Fruit fly (Drosophila melanogaster): Measurements from ENCODE around the gene Hsp60A.

The Hsp60A gene

dm6 chrX:11124749-11125508 is 16.6 kb downstream of the Hsp60A start, which contains the start of gene Rpt3 (continued):
- TF ChIP-seq lola (GFP tag; optimal IDR thresholded peaks at IDR 0.05) (peak in 1 of 3 experiments; percentile 11), CG9932 (GFP tag; IDR thresholded peaks at IDR 0.05) (0 out of 2 replicates have a peak, but pooled peaks have one; percentile 18), MESR4 (GFP tag; optimal IDR thresholded peaks at IDR 0.05) (peak; percentile 78), ken (GFP tag; IDR thresholded peaks at IDR 0.05) (no peak), chinmo (GFP tag; IDR thresholded peaks at IDR 0.05; ENCODE audit: partially characterized antibody) (0 out of 4 replicates have a peak, but pooled peaks have one; percentile 33)

DNA sequence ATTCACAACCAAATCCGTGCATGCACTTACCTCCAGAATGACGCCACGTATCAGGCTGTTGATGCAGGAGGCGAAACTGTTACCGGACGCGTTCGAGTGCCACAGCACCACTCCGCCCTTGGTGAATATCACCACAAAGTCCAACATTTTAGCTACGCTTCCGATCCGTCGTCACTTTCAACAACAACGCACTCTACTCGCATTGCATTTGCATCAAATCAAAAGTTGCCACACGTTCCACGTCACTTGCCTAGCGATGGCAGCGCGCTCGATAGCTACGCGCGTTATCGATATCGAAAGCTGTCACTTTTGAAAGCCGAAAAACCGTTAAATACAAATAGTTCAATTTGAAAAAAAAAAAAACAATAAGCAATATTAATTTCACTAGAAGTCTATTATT is 20.5 kb downstream of the Hsp60A start, which contains the start of gene SrpRalpha:
Gene SrpRalpha (minus strand): TSS at position 260 of the 400 bp plus-strand sequence.
- TF ChIP-seq seq (GFP tag; IDR thresholded peaks at IDR 0.05), result no peak
- no peak for TF ChIP-seq CG18011 (GFP tag; optimal IDR thresholded peaks at IDR 0.05)
- no peak for TF ChIP-seq fru (optimal IDR thresholded peaks at IDR 0.05)
- peak; percentile 33; the same call in 1 of the 3 replicates for TF ChIP-seq CG16813 (GFP tag; IDR thresholded peaks at IDR 0.05; ENCODE audit: partially characterized antibody)
- no peak for TF ChIP-seq Doc3 (GFP tag; IDR thresholded peaks at IDR 0.05; ENCODE audit: partially characterized antibody)
- no peak for TF ChIP-seq sens-2 (GFP tag; IDR thresholded peaks at IDR 0.05)
- TF ChIP-seq emc (GFP tag; optimal IDR thresholded peaks at IDR 0.05), result no peak
- no peak for TF ChIP-seq lola (GFP tag; optimal IDR thresholded peaks at IDR 0.05)
- TF ChIP-seq dimm (GFP tag; IDR thresholded peaks at IDR 0.05), result no peak
- no peak for TF ChIP-seq CG14014 (GFP tag; IDR thresholded peaks at IDR 0.05)
- TF ChIP-seq CG2116 (GFP tag; optimal IDR thresholded peaks at IDR 0.05), result peak; percentile 20
- no peak for TF ChIP-seq Dfd (GFP tag; optimal IDR thresholded peaks at IDR 0.05)
- no peak for TF ChIP-seq zen (tag; optimal IDR thresholded peaks at IDR 0.05)
- no peak for TF ChIP-seq jigr1 (GFP tag; IDR thresholded peaks at IDR 0.05)
- TF ChIP-seq CG2875 (GFP tag; optimal IDR thresholded peaks at IDR 0.05), result no peak
- no peak for TF ChIP-seq cato (GFP tag; optimal IDR thresholded peaks at IDR 0.05; ENCODE audit: borderline replicate concordance)
- no peak for TF ChIP-seq HmgZ (tag; optimal IDR thresholded peaks at IDR 0.05)
- peak; percentile 84 for TF ChIP-seq Sry-δ (GFP tag; optimal IDR thresholded peaks at IDR 0.05)
- TF ChIP-seq MESR4 (GFP tag; optimal IDR thresholded peaks at IDR 0.05), result peak; percentile 84
- TF ChIP-seq CG2712 (tag; optimal IDR thresholded peaks at IDR 0.05), result no peak
- no peak for TF ChIP-seq CG7745 (tag; optimal IDR thresholded peaks at IDR 0.05)
- TF ChIP-seq CG1233 (GFP tag; optimal IDR thresholded peaks at IDR 0.05), result no peak
- no peak for TF ChIP-seq bigmax (GFP tag; optimal IDR thresholded peaks at IDR 0.05)
- TF ChIP-seq Mad (GFP tag; optimal IDR thresholded peaks at IDR 0.05), result no peak
- TF ChIP-seq ato (GFP tag; IDR thresholded peaks at IDR 0.05; ENCODE audit: partially characterized antibody), result no peak
- no peak for TF ChIP-seq CkIIα-i1 (GFP tag; IDR thresholded peaks at IDR 0.05)
- TF ChIP-seq CG7556 (GFP tag; optimal IDR thresholded peaks at IDR 0.05), result no peak
- no peak for TF ChIP-seq Nf-YB (GFP tag; optimal IDR thresholded peaks at IDR 0.05)
- no peak for TF ChIP-seq cad (GFP tag; optimal IDR thresholded peaks at IDR 0.05)
- TF ChIP-seq CG9817 (tag; optimal IDR thresholded peaks at IDR 0.05), result no peak
- TF ChIP-seq Ada2b (GFP tag; IDR thresholded peaks at IDR 0.05), result no peak
- TF ChIP-seq gce (GFP tag; IDR thresholded peaks at IDR 0.05), result no peak
- no peak for TF ChIP-seq CG4730 (GFP tag; IDR thresholded peaks at IDR 0.05)
- TF ChIP-seq CG10565 (GFP tag; optimal IDR thresholded peaks at IDR 0.05), result no peak
- TF ChIP-seq run (tag; optimal IDR thresholded peaks at IDR 0.05), result no peak
- no peak for TF ChIP-seq Doc2 (GFP tag; IDR thresholded peaks at IDR 0.05)
- TF ChIP-seq aop (GFP tag; IDR thresholded peaks at IDR 0.05), result no peak
- TF ChIP-seq ewg (GFP tag; optimal IDR thresholded peaks at IDR 0.05), result no peak
- no peak for TF ChIP-seq corto (GFP tag; optimal IDR thresholded peaks at IDR 0.05)
- TF ChIP-seq sna (GFP tag; IDR thresholded peaks at IDR 0.05; ENCODE audit: partially characterized antibody), result 0 out of 2 replicates have a peak, but pooled peaks have one; percentile 16
- no peak for TF ChIP-seq E2f1 (GFP tag; IDR thresholded peaks at IDR 0.05)
- no peak for TF ChIP-seq CG6654 (GFP tag; optimal IDR thresholded peaks at IDR 0.05)
- TF ChIP-seq Jarid2 (GFP tag; optimal IDR thresholded peaks at IDR 0.05), result no peak
- peak; percentile 28; the same call in 1 of the 2 replicates for TF ChIP-seq amos (GFP tag; IDR thresholded peaks at IDR 0.05; ENCODE audit: partially characterized antibody)
